Worm (Caenorhabditis elegans) whole organism, L4/young adult: ENCODE data around the gene H40L08.1.

Experiments used
- W03F9.2 ChIP-seq: fragments of 150-350 bp; optimal IDR thresholded peaks from 2 replicates; lab custom pipeline; 2014; ENCODE audit warnings: missing biosample characterization, missing genetic modification characterization
- dao-5 ChIP-seq: sonication (generic microtip); optimal IDR thresholded peaks from 2 replicates; lab custom pipeline; 2016; ENCODE audit warnings: missing genotype, missing genetic modification characterization, moderate library complexity, missing compliant biosample characterization
- him-1 ChIP-seq: sonication (generic microtip); optimal IDR thresholded peaks from 2 replicates; lab custom pipeline; 2016; ENCODE audit warnings: missing genotype, missing genetic modification reagents, missing genetic modification characterization, missing compliant biosample characterization

The H40L08.1 gene

ce11 chrX:15039696-15040212, 44.1 kb downstream of the H40L08.1 start:
- TF ChIP-seq W03F9.2 (tag; lab: Kevin White, UChicago), result no peak

ce11 chrX:15039029-15039695, 44.7 kb downstream of the H40L08.1 start:
- TF ChIP-seq W03F9.2 (tag; lab: Kevin White, UChicago) (no peak), dao-5 (no peak), him-1 (tag; lab: Kevin White, UChicago) (no peak)

- TF ChIP-seq dao-5 (no peak), W03F9.2 (tag; lab: Kevin White, UChicago) (no peak), him-1 (tag; lab: Kevin White, UChicago) (no peak)
Observed at ce11 chrX:15036287-15036686, 47.6 kb downstream of the H40L08.1 start.

ce11 chrX:15035748-15036147, 48.1 kb downstream of the H40L08.1 start:
- TF ChIP-seq dao-5 (no peak), W03F9.2 (tag; lab: Kevin White, UChicago) (no peak), him-1 (tag; lab: Kevin White, UChicago) (no peak)

ce11 chrX:15034787-15035186, 49.1 kb downstream of the H40L08.1 start, which contains the start of gene dsc-1:
Gene dsc-1 (minus strand): TSS chrX:15034832.
- no peak for TF ChIP-seq dao-5
- no peak for TF ChIP-seq him-1 (tag; lab: Kevin White, UChicago)
- no peak for TF ChIP-seq W03F9.2 (tag; lab: Kevin White, UChicago)
